Worm (Caenorhabditis elegans) whole organism, L1 larva: ENCODE data around the gene nfyc-1.

Experiments
- aly-2 ChIP-seq: fragments of 150-350 bp; optimal IDR thresholded peaks from 2 replicates; lab custom pipeline; 2014; ENCODE audit warnings: missing biosample characterization, missing genetic modification characterization
- ama-1 ChIP-seq: fragments of 150-350 bp; optimal IDR thresholded peaks from 2 replicates; lab custom pipeline; 2014
- ces-1 ChIP-seq: fragments of 150-350 bp; optimal IDR thresholded peaks from 2 replicates; lab custom pipeline; 2014; ENCODE audit warnings: missing biosample characterization, missing genetic modification reagents, missing genetic modification characterization
- egl-27 ChIP-seq, 2 experiments: fragments of 150-350 bp in 1 of 2; sonication (generic microtip); optimal IDR thresholded peaks; 3 replicates each; lab custom pipeline; 2017 to 2018; ENCODE audit warnings: missing biosample characterization in 2 of 2, missing genetic modification characterization in 2 of 2, missing genetic modification reagents in 2 of 2
- elt-3 ChIP-seq, 6 experiments: fragments of 150-350 bp in 1 of 6; sonication (generic microtip); optimal IDR thresholded peaks; 2 replicates each; lab custom pipeline; 2017 to 2018; ENCODE audit warnings: missing biosample characterization in 6 of 6, missing genetic modification characterization in 6 of 6, inconsistent platforms in 1 of 6
- lin-14 ChIP-seq: fragments of 200-800 bp; sonication (Bioruptor generic); optimal IDR thresholded peaks from 2 replicates; lab custom pipeline; 2018; ENCODE audit warnings: mild to moderate bottlenecking, missing genetic modification characterization, moderate library complexity, missing compliant biosample characterization
- mdl-1 ChIP-seq, 2 experiments: fragments of 150-350 bp; optimal IDR thresholded peaks; 2 replicates each; lab custom pipeline; 2014 to 2017; ENCODE audit warnings: missing biosample characterization in 2 of 2, missing genetic modification characterization in 2 of 2, inconsistent platforms in 1 of 2
- unc-62 ChIP-seq: fragments of 150-350 bp; optimal IDR thresholded peaks from 2 replicates; lab custom pipeline; 2014; ENCODE audit warnings: missing biosample characterization, missing genetic modification reagents, missing genetic modification characterization

DNA sequence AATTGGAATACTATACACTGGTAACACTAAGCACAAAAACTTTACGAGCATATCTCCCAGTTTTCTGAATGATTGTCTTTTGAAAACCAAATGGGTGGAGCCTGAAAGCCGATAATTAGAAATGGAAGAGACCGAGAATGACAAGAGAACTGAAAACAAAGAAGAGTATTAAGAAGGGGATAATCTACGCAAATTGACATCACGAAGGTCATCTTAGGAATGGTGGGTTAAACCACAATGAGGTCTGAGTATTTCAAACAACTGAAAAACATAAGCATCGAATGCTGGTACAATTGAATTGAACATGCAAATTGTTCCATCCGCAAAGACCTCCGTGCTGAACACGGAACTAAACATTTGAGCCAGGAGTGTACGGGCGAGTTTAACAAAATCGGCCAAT lies 4.3 kb upstream of the nfyc-1 start, which contains the start of gene spp-24:
- no peak for TF ChIP-seq unc-62
- TF ChIP-seq ces-1 (GFP tag; lab: Kevin White, UChicago): no peak
- no peak for TF ChIP-seq elt-3 (tag; optimal IDR thresholded peaks at IDR 0.05; lab: Kevin White, UChicago)
- no peak for TF ChIP-seq ama-1 (lab: Kevin White, UChicago)
- TF ChIP-seq mdl-1 (tag; optimal IDR thresholded peaks at IDR 0.05; lab: Kevin White, UChicago): no peak
- TF ChIP-seq aly-2 (tag; lab: Kevin White, UChicago): no peak
- TF ChIP-seq lin-14 (GFP tag; lab: Kevin White, UChicago): no peak
- no peak for TF ChIP-seq egl-27 (tag; optimal IDR thresholded peaks at IDR 0.05; lab: Kevin White, UChicago)
